Fruit fly (Drosophila melanogaster): ENCODE data around the gene Ptp61F.

The Ptp61F gene

dm6 chr3L:1313039-1313766, 161.9 kb downstream of the Ptp61F start, which contains the start of the genes sturkopf and Herc4 (continued):
- TF ChIP-seq HLH4C (GFP tag; IDR thresholded peaks at IDR 0.05; ENCODE audit: partially characterized antibody): no peak
- peak; percentile 71 for TF ChIP-seq klu (GFP tag; IDR thresholded peaks at IDR 0.05)
- TF ChIP-seq sqz (GFP tag; optimal IDR thresholded peaks at IDR 0.05): no peak
- TF ChIP-seq CG31388 (GFP tag; optimal IDR thresholded peaks at IDR 0.05): no peak
- peak; percentile 84 for TF ChIP-seq CG2678 (tag; optimal IDR thresholded peaks at IDR 0.05)
- peak; percentile 97 for TF ChIP-seq sens (GFP tag)
- peak; percentile 48 for TF ChIP-seq trh (GFP tag; optimal IDR thresholded peaks at IDR 0.05)
- peak; percentile 59 for TF ChIP-seq nerfin-1 (tag; optimal IDR thresholded peaks at IDR 0.05)
- TF ChIP-seq CG13624 (GFP tag; optimal IDR thresholded peaks at IDR 0.05): peak; percentile 78
- no peak for TF ChIP-seq CG14050 (GFP tag; IDR thresholded peaks at IDR 0.05)
- no peak for TF ChIP-seq tio (GFP tag; optimal IDR thresholded peaks at IDR 0.05)
- TF ChIP-seq Rfx (GFP tag; IDR thresholded peaks at IDR 0.05): peak; percentile 83
- no peak for TF ChIP-seq Doc2 (GFP tag; IDR thresholded peaks at IDR 0.05)
- peak; percentile 39; the same call in 1 of the 2 replicates for TF ChIP-seq ttk (GFP tag; IDR thresholded peaks at IDR 0.05)
- peak; percentile 79 for TF ChIP-seq CG12391 (tag; optimal IDR thresholded peaks at IDR 0.05)
- no peak for TF ChIP-seq Kr (GFP tag; optimal IDR thresholded peaks at IDR 0.05)
- peak; percentile 72 for TF ChIP-seq gro (GFP tag; optimal IDR thresholded peaks at IDR 0.05)
- no peak; the same call in 1 of the 2 replicates for TF ChIP-seq Adf1 (GFP tag; IDR thresholded peaks at IDR 0.05)
- TF ChIP-seq pzg (GFP tag; optimal IDR thresholded peaks at IDR 0.05): peak; percentile 59
- no peak for TF ChIP-seq CG11504 (tag; optimal IDR thresholded peaks at IDR 0.05)
- peak; percentile 56 for TF ChIP-seq ab (GFP tag; optimal IDR thresholded peaks at IDR 0.05)
- peak; percentile 46 for TF ChIP-seq CG9876 (GFP tag; optimal IDR thresholded peaks at IDR 0.05)
- peak; percentile 62 for TF ChIP-seq CG1602 (GFP tag; optimal IDR thresholded peaks at IDR 0.05)
- peak; percentile 43; the same call in 1 of the 2 replicates for TF ChIP-seq danr (GFP tag; IDR thresholded peaks at IDR 0.05)
- peak; percentile 43 for TF ChIP-seq CG6765 (GFP tag; optimal IDR thresholded peaks at IDR 0.05)
- TF ChIP-seq sisA (GFP tag; IDR thresholded peaks at IDR 0.05): peak; percentile 76
- TF ChIP-seq CG2712 (tag; optimal IDR thresholded peaks at IDR 0.05): peak; percentile 73
- TF ChIP-seq Mes4 (GFP tag; optimal IDR thresholded peaks at IDR 0.05): peak; percentile 48
- TF ChIP-seq Lpt (GFP tag; optimal IDR thresholded peaks at IDR 0.05): no peak
- peak; percentile 98 for TF ChIP-seq Ets65A (GFP tag)
- TF ChIP-seq Nf-YA (GFP tag; IDR thresholded peaks at IDR 0.05): no peak
- no peak for TF ChIP-seq Gsc (GFP tag; IDR thresholded peaks at IDR 0.05)
- TF ChIP-seq CG12155 (GFP tag; optimal IDR thresholded peaks at IDR 0.05): peak; percentile 73
- TF ChIP-seq bbx (GFP tag; IDR thresholded peaks at IDR 0.05; ENCODE audit: partially characterized antibody): 0 out of 2 replicates have a peak, but pooled peaks have one; percentile 7
- TF ChIP-seq Sox102F (GFP tag; optimal IDR thresholded peaks at IDR 0.05): no peak
- peak; percentile 44; the same call in 1 of the 2 replicates for TF ChIP-seq E2f1 (GFP tag; IDR thresholded peaks at IDR 0.05)
- TF ChIP-seq HHEX (GFP tag; optimal IDR thresholded peaks at IDR 0.05): peak; percentile 16
- peak; percentile 69 for TF ChIP-seq tx (GFP tag; optimal IDR thresholded peaks at IDR 0.05)
- peak; percentile 67 for TF ChIP-seq schlank (tag; optimal IDR thresholded peaks at IDR 0.05)
- TF ChIP-seq CG13287 (GFP tag; IDR thresholded peaks at IDR 0.05; ENCODE audit: partially characterized antibody): peak; percentile 24; the same call in 1 of the 2 replicates
- TF ChIP-seq Usf (GFP tag; optimal IDR thresholded peaks at IDR 0.05): peak; percentile 54
- peak; percentile 49 for TF ChIP-seq Dref (GFP tag; IDR thresholded peaks at IDR 0.05)
- peak; percentile 67 for TF ChIP-seq CG17829 (tag; optimal IDR thresholded peaks at IDR 0.05)
- peak; percentile 34 for TF ChIP-seq mirr (GFP tag; optimal IDR thresholded peaks at IDR 0.05)
- peak; percentile 96 for TF ChIP-seq mam (GFP tag; optimal IDR thresholded peaks at IDR 0.05)
- TF ChIP-seq ac (GFP tag; optimal IDR thresholded peaks at IDR 0.05): no peak
- peak; percentile 90 for TF ChIP-seq CG11456 (GFP tag; IDR thresholded peaks at IDR 0.05)
- TF ChIP-seq Dek (tag; optimal IDR thresholded peaks at IDR 0.05): peak; percentile 83
- peak; percentile 59 for TF ChIP-seq CG1233 (GFP tag; optimal IDR thresholded peaks at IDR 0.05)
- TF ChIP-seq CG42726 (GFP tag; IDR thresholded peaks at IDR 0.05; ENCODE audit: partially characterized antibody): no peak

Data from whole organism, embryonic.